Worm (Caenorhabditis elegans): ENCODE measurements around the gene F19G12.11.

DNA sequence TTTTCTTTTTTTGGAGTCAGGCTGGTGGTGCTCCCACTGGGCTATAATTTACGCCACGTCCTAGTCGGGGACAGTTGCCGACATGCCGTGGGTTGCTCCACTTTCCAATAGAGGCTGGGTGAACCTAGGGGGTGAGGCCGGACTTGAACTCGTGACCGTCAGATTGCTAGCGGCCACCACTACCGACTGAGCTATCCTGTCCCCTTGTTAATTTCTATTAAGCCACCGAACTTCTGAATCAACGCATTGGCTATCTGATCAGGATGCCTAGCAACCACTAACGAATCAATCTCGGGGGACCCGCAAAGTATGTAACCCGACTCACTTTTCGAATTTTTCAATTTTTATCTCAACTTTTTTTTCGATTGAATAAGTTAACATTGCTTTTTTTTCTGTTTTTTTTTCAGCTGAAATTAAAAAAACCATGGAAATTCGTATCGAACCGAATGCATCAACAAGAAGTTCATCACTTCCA is 39.4 kb downstream of the F19G12.11 start, which contains the start of gene F56C3.1:
- TF ChIP-seq hlh-30 (tag; optimal IDR thresholded peaks at IDR 0.05; ENCODE audit: insufficient read depth), result no peak
- TF ChIP-seq nhr-28 (tag; optimal IDR thresholded peaks at IDR 0.05), result no peak
- no peak for TF ChIP-seq jun-1 (tag; optimal IDR thresholded peaks at IDR 0.05)
- no peak for TF ChIP-seq dve-1 (tag; optimal IDR thresholded peaks at IDR 0.05; ENCODE audit: insufficient read depth)
- no peak for TF ChIP-seq nhr-25 (tag; optimal IDR thresholded peaks at IDR 0.05; ENCODE audit: borderline replicate concordance, insufficient read depth)
- TF ChIP-seq lin-13 (GFP tag; optimal IDR thresholded peaks at IDR 0.05), result no peak
- TF ChIP-seq dpl-1 (GFP tag; optimal IDR thresholded peaks at IDR 0.05), result no peak
